Worm (Caenorhabditis elegans): ENCODE measurements around the gene F40G9.5.

DNA sequence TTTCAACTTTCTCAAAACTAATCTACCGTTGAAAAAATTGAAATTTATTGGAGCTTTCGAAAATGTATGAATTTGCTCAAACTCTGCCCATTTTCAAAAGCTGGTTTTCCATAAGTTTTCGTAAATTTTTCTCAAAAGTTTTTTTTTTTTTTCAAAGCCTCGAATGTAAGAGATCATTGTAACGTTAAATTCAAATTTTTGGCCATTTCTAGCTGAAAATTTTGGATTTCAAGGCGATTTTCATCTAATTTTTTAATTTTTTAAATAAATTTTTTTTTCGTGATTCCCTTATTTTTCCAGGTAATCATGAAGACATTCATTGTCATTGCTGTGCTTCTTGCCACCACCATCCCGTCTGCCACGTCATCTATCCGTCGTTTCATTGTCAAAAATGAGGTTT lies 49.1 kb downstream of the F40G9.5 start, which contains the start of gene hpo-38:
- TF ChIP-seq ceh-14 (tag; optimal IDR thresholded peaks at IDR 0.05) = no peak
- TF ChIP-seq tbx-2 (tag; optimal IDR thresholded peaks at IDR 0.05) = no peak
